Worm (Caenorhabditis elegans): ENCODE measurements around the gene casy-1.

casy-1 gene

ce11 chrII:5902139-5902538, 54.3 kb downstream of the casy-1 start:
- TF ChIP-seq lin-39 (tag; optimal IDR thresholded peaks at IDR 0.05), result no peak
- TF ChIP-seq sma-9 (GFP tag; optimal IDR thresholded peaks at IDR 0.05), result no peak
- TF ChIP-seq sma-9 (tag; optimal IDR thresholded peaks at IDR 0.05), result no peak
- TF ChIP-seq ZK546.5 (tag; optimal IDR thresholded peaks at IDR 0.05), result no peak
- TF ChIP-seq ztf-1 (GFP tag; conservative IDR thresholded peaks at IDR 0.05), result no peak
- TF ChIP-seq fos-1 (tag; optimal IDR thresholded peaks at IDR 0.05), result no peak
- TF ChIP-seq ztf-4 (tag; optimal IDR thresholded peaks at IDR 0.05), result no peak
- TF ChIP-seq sem-4 (tag; optimal IDR thresholded peaks at IDR 0.05), result no peak
- TF ChIP-seq Y55F3AM.14 (GFP tag; optimal IDR thresholded peaks at IDR 0.05), result no peak
- no peak for TF ChIP-seq nhr-23 (tag; optimal IDR thresholded peaks at IDR 0.05)
- TF ChIP-seq skn-1 (tag; optimal IDR thresholded peaks at IDR 0.05), result no peak
- TF ChIP-seq egl-27 (tag; optimal IDR thresholded peaks at IDR 0.05), result no peak
- TF ChIP-seq peb-1 (tag; optimal IDR thresholded peaks at IDR 0.05), result no peak
- TF ChIP-seq snpc-4 (tag; optimal IDR thresholded peaks at IDR 0.05), result no peak

- TF ChIP-seq nhr-77 (tag; optimal IDR thresholded peaks at IDR 0.05) (no peak), fos-1 (tag; optimal IDR thresholded peaks at IDR 0.05) (peak; percentile 38), peb-1 (tag; optimal IDR thresholded peaks at IDR 0.05) (peak; percentile 46), egl-27 (tag; optimal IDR thresholded peaks at IDR 0.05) (peak; percentile 22), skn-1 (tag; optimal IDR thresholded peaks at IDR 0.05) (no peak), ZK546.5 (tag; optimal IDR thresholded peaks at IDR 0.05) (no peak), alr-1 (tag; optimal IDR thresholded peaks at IDR 0.05) (no peak), ama-1 (optimal IDR thresholded peaks at IDR 0.05) (no peak), F13H6.1 (tag; optimal IDR thresholded peaks at IDR 0.05) (peak; percentile 52), mdl-1 (tag; optimal IDR thresholded peaks at IDR 0.05) (peak in 1 of 2 experiments; percentile 7), ztf-4 (tag; optimal IDR thresholded peaks at IDR 0.05) (no peak), nhr-11 (tag; optimal IDR thresholded peaks at IDR 0.05) (no peak), lin-13 (GFP tag; optimal IDR thresholded peaks at IDR 0.05) (no peak), nhr-237 (tag; optimal IDR thresholded peaks at IDR 0.05) (no peak), ztf-1 (GFP tag; conservative IDR thresholded peaks at IDR 0.05) (no peak), blmp-1 (tag; optimal IDR thresholded peaks at IDR 0.05; ENCODE audit: insufficient read depth) (no peak), Y55F3AM.14 (GFP tag; optimal IDR thresholded peaks at IDR 0.05) (peak; percentile 45), ceh-16 (tag; optimal IDR thresholded peaks at IDR 0.05) (peak; percentile 11), lin-11 (tag; optimal IDR thresholded peaks at IDR 0.05) (no peak), unc-55 (GFP tag; optimal IDR thresholded peaks at IDR 0.05) (peak; percentile 35), nhr-21 (tag; optimal IDR thresholded peaks at IDR 0.05) (peak; percentile 61), R02D3.7 (tag; optimal IDR thresholded peaks at IDR 0.05) (no peak), sma-9 (GFP tag; optimal IDR thresholded peaks at IDR 0.05) (peak; percentile 39), sma-9 (tag; optimal IDR thresholded peaks at IDR 0.05) (no peak), mab-5 (tag; optimal IDR thresholded peaks at IDR 0.05) (no peak), lin-39 (tag; optimal IDR thresholded peaks at IDR 0.05) (peak; percentile 18), elt-3 (tag; optimal IDR thresholded peaks at IDR 0.05) (no peak), mbf-1 (tag; optimal IDR thresholded peaks at IDR 0.05) (no peak), elt-1 (tag; optimal IDR thresholded peaks at IDR 0.05) (no peak), sem-4 (tag; optimal IDR thresholded peaks at IDR 0.05) (peak; percentile 7), C34F6.9 (tag; optimal IDR thresholded peaks at IDR 0.05) (no peak), ceh-82 (tag; optimal IDR thresholded peaks at IDR 0.05) (no peak), zag-1 (tag; optimal IDR thresholded peaks at IDR 0.05) (peak; percentile 39), nhr-12 (tag; optimal IDR thresholded peaks at IDR 0.05) (no peak), unc-62 (GFP tag; optimal IDR thresholded peaks at IDR 0.05) (no peak), lsy-2 (tag; optimal IDR thresholded peaks at IDR 0.05) (peak in 1 of 2 experiments; percentile 28), dmd-4 (tag; optimal IDR thresholded peaks at IDR 0.05) (no peak), crh-2 (tag; optimal IDR thresholded peaks at IDR 0.05) (no peak), gmeb-1 (tag; optimal IDR thresholded peaks at IDR 0.05) (no peak), nhr-129 (tag; optimal IDR thresholded peaks at IDR 0.05) (no peak), sma-3 (GFP tag; optimal IDR thresholded peaks at IDR 0.05) (no peak), aly-2 (tag; optimal IDR thresholded peaks at IDR 0.05) (no peak), snpc-4 (tag; optimal IDR thresholded peaks at IDR 0.05) (no peak), nhr-10 (tag; optimal IDR thresholded peaks at IDR 0.05) (no peak), nhr-6 (tag; optimal IDR thresholded peaks at IDR 0.05) (no peak), nhr-23 (tag; optimal IDR thresholded peaks at IDR 0.05) (no peak), ztf-11 (tag; optimal IDR thresholded peaks at IDR 0.05) (no peak), nhr-25 (tag; optimal IDR thresholded peaks at IDR 0.05) (no peak), unc-39 (tag; optimal IDR thresholded peaks at IDR 0.05) (no peak)
Measured at ce11 chrII:5901407-5902026, 55.0 kb downstream of the casy-1 start.
